Worm (Caenorhabditis elegans): ENCODE measurements around the gene crn-3.
A peak's percentile ranks its signal among the peaks of the same experiment; 100 is the strongest.

Gene crn-3

DNA sequence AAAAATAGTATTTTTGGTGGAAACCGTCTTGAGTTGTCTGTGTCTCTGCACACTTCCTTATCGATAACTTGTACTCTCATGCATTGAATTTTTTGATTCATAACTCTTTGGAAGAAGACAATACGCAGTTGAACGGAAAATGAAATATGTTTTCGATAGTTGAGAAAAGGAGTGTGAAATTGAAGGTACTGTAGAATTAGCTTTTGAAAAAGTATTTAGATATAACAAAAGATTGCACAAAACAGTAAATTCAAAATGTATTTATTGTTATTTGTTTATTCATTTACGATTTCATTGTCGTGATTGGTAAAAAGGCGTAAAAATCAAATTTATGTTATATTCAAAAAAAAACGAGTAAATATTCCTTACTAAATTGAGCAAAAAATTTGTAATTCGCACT lies 8.6 kb downstream of the crn-3 start, which contains the start of gene C14A4.7:
TSS of gene C14A4.7 (minus strand) at position 101 of the 400 bp plus-strand sequence.
- TF ChIP-seq zfp-2 (tag; optimal IDR thresholded peaks at IDR 0.05) (no peak), dve-1 (tag; optimal IDR thresholded peaks at IDR 0.05; ENCODE audit: insufficient read depth) (peak; percentile 9), pqm-1 (tag; optimal IDR thresholded peaks at IDR 0.05) (peak; percentile 21), lin-13 (GFP tag; optimal IDR thresholded peaks at IDR 0.05) (no peak)

DNA sequence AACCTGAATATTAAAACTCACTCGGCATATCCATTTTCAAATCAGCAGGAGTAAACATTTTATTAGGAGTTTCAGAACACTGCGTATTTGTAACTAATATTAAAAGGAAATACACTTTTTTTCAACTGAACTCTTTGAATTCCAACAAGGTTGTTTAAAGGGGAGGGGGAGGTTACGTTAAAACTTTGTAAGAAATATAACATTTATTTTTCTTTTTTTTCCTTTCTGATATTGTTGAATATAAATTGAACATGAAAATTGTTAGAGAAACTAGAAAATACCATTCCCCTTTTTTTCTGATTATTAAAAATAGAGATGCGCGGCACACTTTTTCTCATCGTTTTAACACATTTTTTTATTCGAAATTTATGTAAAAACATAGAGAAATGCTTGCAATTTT lies 10.2 kb downstream of the crn-3 start, which contains the start of gene C14A4.8:
TSS of gene C14A4.8 (minus strand) at position 101 of the 400 bp plus-strand sequence.
- TF ChIP-seq daf-12 (tag; optimal IDR thresholded peaks at IDR 0.05) (no peak), unc-62 (GFP tag; optimal IDR thresholded peaks at IDR 0.05 in 1 of 2) (peak in 1 of 2 experiments; percentile 83), unc-62 (tag; optimal IDR thresholded peaks at IDR 0.05) (no peak)

DNA sequence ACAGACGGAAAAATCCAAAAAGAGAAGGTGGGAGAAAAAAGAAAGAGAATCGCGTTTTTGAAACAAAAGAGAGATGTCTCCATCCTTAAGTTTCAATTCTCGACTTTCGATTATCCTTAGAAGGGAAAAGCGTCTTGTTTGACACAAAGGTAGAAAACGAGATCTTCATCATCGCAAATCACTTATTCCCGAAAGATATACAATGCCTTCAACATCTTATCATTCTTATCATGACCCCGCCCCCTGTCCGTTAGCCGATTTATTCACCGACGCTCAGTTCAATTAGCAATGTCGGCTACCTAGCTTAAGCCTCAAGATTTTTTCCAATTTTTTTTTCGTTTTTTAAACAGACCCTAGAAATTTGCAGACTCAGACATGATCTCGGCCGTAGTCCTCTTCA lies 11.1 kb downstream of the crn-3 start, which contains the start of gene C14A4.9:
TSS of gene C14A4.9 (plus strand) at position 368 of the 400 bp plus-strand sequence.
- TF ChIP-seq madf-9 (GFP tag; conservative IDR thresholded peaks at IDR 0.05) (no peak), mes-2 (tag; optimal IDR thresholded peaks at IDR 0.05; ENCODE audit: poor library complexity, severe bottlenecking) (no peak), nhr-28 (tag; optimal IDR thresholded peaks at IDR 0.05) (no peak), unc-62 (GFP tag; optimal IDR thresholded peaks at IDR 0.05 in 1 of 2) (no peak), unc-62 (tag; optimal IDR thresholded peaks at IDR 0.05) (no peak), aly-2 (tag; optimal IDR thresholded peaks at IDR 0.05) (no peak), madf-5 (GFP tag; IDR thresholded peaks at IDR 0.05) (no peak), pha-4 (GFP tag; IDR thresholded peaks at IDR 0.05) (no peak), pha-4 (tag; optimal IDR thresholded peaks at IDR 0.05) (no peak), zfp-2 (tag; optimal IDR thresholded peaks at IDR 0.05) (no peak), spr-1 (tag; optimal IDR thresholded peaks at IDR 0.05) (no peak)

DNA sequence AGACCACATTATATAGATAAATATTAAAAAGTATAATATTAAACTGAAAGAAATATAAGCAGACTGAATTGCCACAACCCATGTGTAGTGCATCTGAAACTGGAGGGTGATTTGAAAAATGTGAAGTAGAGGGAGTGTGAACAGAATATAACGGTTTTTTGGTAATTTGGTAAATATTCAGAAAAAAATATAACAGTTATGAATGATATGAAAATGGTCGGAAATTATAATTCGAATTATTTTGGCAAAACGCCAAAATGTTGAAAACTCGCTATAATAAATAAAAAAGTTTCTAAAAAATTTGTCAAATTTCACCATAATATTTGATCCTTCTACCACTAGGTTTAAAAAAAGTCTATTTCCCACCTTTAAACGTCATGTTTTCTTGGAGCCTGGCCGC lies 14.3 kb downstream of the crn-3 start, which contains the start of gene srv-2:
TSS of gene srv-2 (minus strand) at position 101 of the 400 bp plus-strand sequence.
- no peak for TF ChIP-seq F10B5.3 (tag; optimal IDR thresholded peaks at IDR 0.05)
- TF ChIP-seq mxl-3 (GFP tag; optimal IDR thresholded peaks at IDR 0.05) = no peak
- no peak for TF ChIP-seq nhr-76 (tag; optimal IDR thresholded peaks at IDR 0.05)
- no peak for TF ChIP-seq dmd-6 (GFP tag; IDR thresholded peaks at IDR 0.05)
- TF ChIP-seq T20F7.1 (GFP tag; optimal IDR thresholded peaks at IDR 0.05) = no peak
- no peak for TF ChIP-seq ceh-44 (GFP tag; IDR thresholded peaks at IDR 0.05)
- TF ChIP-seq D1046.2 (GFP tag; IDR thresholded peaks at IDR 0.05) = no peak
- TF ChIP-seq hlh-11 (tag; optimal IDR thresholded peaks at IDR 0.05) = no peak
- no peak for TF ChIP-seq ama-1 (optimal IDR thresholded peaks at IDR 0.05)
- TF ChIP-seq ztf-11 (tag; optimal IDR thresholded peaks at IDR 0.05) = no peak
- TF ChIP-seq Y48G9A.11 (GFP tag; IDR thresholded peaks at IDR 0.05) = no peak
- no peak for TF ChIP-seq nhr-28 (tag; optimal IDR thresholded peaks at IDR 0.05)
- no peak for TF ChIP-seq lin-15B (tag; optimal IDR thresholded peaks at IDR 0.05)
- no peak for TF ChIP-seq gei-8 (GFP tag; optimal IDR thresholded peaks at IDR 0.05)

DNA sequence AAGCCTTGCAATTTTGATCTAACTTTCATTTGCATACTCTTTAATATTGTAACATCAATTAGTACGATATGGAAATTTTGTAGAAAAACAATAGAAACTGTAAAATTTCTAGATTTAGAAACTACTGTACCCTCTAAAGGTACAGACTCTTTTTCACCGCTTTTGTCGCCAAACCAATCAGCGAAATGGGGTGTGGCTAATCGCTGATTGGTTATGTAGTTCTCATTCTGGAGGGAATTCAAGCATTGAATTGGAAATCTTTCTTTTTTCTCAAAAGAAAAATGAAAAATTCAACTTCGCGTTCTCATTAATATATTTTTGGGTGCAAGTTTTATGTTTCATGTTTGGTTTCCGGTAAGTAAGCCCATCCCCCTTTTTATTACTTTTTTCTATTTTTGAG lies 15.7 kb downstream of the crn-3 start:
- TF ChIP-seq lir-3 (tag; optimal IDR thresholded peaks at IDR 0.05) = no peak
- no peak for TF ChIP-seq ceh-28 (tag; optimal IDR thresholded peaks at IDR 0.05)
- no peak for TF ChIP-seq lin-15B (tag; optimal IDR thresholded peaks at IDR 0.05)
- no peak for TF ChIP-seq hmg-1.1 (GFP tag; IDR thresholded peaks at IDR 0.05)
- no peak for TF ChIP-seq nhr-25 (tag; optimal IDR thresholded peaks at IDR 0.05; ENCODE audit: borderline replicate concordance, insufficient read depth)
- no peak for TF ChIP-seq madf-9 (GFP tag; conservative IDR thresholded peaks at IDR 0.05)
- TF ChIP-seq vab-7 (GFP tag; IDR thresholded peaks at IDR 0.05) = no peak
- no peak for TF ChIP-seq duxl-1 (tag; optimal IDR thresholded peaks at IDR 0.05; ENCODE audit: poor library complexity)
- no peak for TF ChIP-seq nhr-102 (tag; optimal IDR thresholded peaks at IDR 0.05)
- no peak for TF ChIP-seq snpc-4 (tag; optimal IDR thresholded peaks at IDR 0.05)
- no peak for TF ChIP-seq Y75B8A.6 (GFP tag; IDR thresholded peaks at IDR 0.05)

Data from whole organism, L4 larva.